Fruit fly (Drosophila melanogaster) whole organism, embryonic: Measurements from ENCODE around the gene Cow.

Experiments
- CG10321 ChIP-seq: fragments of 200-800 bp; sonication (Bioruptor generic); IDR thresholded peaks from 2 replicates; pipeline ENCODE4 v1.3.6; 2022; ENCODE audit warnings: missing biosample characterization, missing genetic modification characterization
- CG10431 ChIP-seq: fragments of 200-800 bp; sonication (Bioruptor generic); optimal IDR thresholded peaks from 3 replicates; lab custom pipeline; 2018; ENCODE audit warnings: missing biosample characterization, mild to moderate bottlenecking, missing genetic modification characterization
- CG10462 ChIP-seq: fragments of 200-800 bp; sonication (Bioruptor generic); optimal IDR thresholded peaks from 2 replicates; lab custom pipeline; 2016; ENCODE audit warnings: missing biosample characterization, missing genetic modification characterization
- CG11093 ChIP-seq: fragments of 200-800 bp; sonication (Bioruptor generic); IDR thresholded peaks from 3 replicates; pipeline ENCODE4 v1.3.6; 2022; ENCODE audit warnings: missing biosample characterization, missing genetic modification characterization
- CG12071 ChIP-seq: fragments of 200-800 bp; sonication (Bioruptor generic); optimal IDR thresholded peaks from 3 replicates; lab custom pipeline; 2018; ENCODE audit warnings: missing biosample characterization, mild to moderate bottlenecking, missing genetic modification characterization
- CG12236 ChIP-seq: fragments of 200-800 bp; sonication (Bioruptor generic); optimal IDR thresholded peaks from 2 replicates; lab custom pipeline; 2016; ENCODE audit warnings: missing biosample characterization, missing genetic modification characterization
- CG13287 ChIP-seq: fragments of 200-800 bp; sonication (Bioruptor generic); IDR thresholded peaks from 2 replicates; pipeline ENCODE4 v1.3.6; 2022; ENCODE audit warnings: missing biosample characterization, missing genetic modification characterization; ENCODE audit not compliant: partially characterized antibody
- CG14860 ChIP-seq: fragments of 200-800 bp; sonication (Bioruptor generic); IDR thresholded peaks from 3 replicates; pipeline ENCODE4 v1.3.6; 2022; ENCODE audit warnings: missing biosample characterization, missing genetic modification characterization; ENCODE audit not compliant: partially characterized antibody
- CG15514 ChIP-seq: fragments of 200-800 bp; sonication (Bioruptor generic); optimal IDR thresholded peaks from 3 replicates; lab custom pipeline; 2017; ENCODE audit warnings: missing biosample characterization, missing genetic modification characterization, mild to moderate bottlenecking, moderate library complexity, missing genetic modification reagents
- CG1647 ChIP-seq: fragments of 200-800 bp; sonication (Bioruptor generic); optimal IDR thresholded peaks from 3 replicates; lab custom pipeline; 2016; ENCODE audit warnings: missing biosample characterization, missing genetic modification characterization
- CG17829 ChIP-seq: fragments of 200-800 bp; optimal IDR thresholded peaks from 2 replicates; lab custom pipeline; 2019; ENCODE audit warnings: missing biosample characterization, mild to moderate bottlenecking, missing genetic modification characterization, moderate library complexity
- CG1832 ChIP-seq: fragments of 200-800 bp; sonication (Bioruptor generic); optimal IDR thresholded peaks from 2 replicates; lab custom pipeline; 2017; ENCODE audit warnings: missing biosample characterization, mild to moderate bottlenecking, missing genetic modification characterization, inconsistent platforms
- CG2712 ChIP-seq: fragments of 200-800 bp; optimal IDR thresholded peaks from 3 replicates; lab custom pipeline; 2019; ENCODE audit warnings: missing biosample characterization, mild to moderate bottlenecking, missing genetic modification characterization, moderate library complexity
- CG31365 ChIP-seq: fragments of 200-800 bp; sonication (Bioruptor generic); optimal IDR thresholded peaks from 2 replicates; lab custom pipeline; 2018; ENCODE audit warnings: missing biosample characterization, mild to moderate bottlenecking, missing genetic modification characterization
- CG3847 ChIP-seq: fragments of 200-800 bp; sonication (Bioruptor generic); IDR thresholded peaks from 2 replicates; pipeline ENCODE4 v1.3.6; 2022; ENCODE audit warnings: missing biosample characterization, missing genetic modification characterization
- CG5180 ChIP-seq: fragments of 200-800 bp; sonication (Bioruptor generic); optimal IDR thresholded peaks from 3 replicates; lab custom pipeline; 2017; ENCODE audit warnings: missing biosample characterization, missing genetic modification characterization, mild to moderate bottlenecking, moderate library complexity, missing genetic modification reagents
- CG6175 ChIP-seq: fragments of 200-800 bp; sonication (Bioruptor generic); IDR thresholded peaks from 3 replicates; pipeline ENCODE4 v1.3.6; 2022; ENCODE audit warnings: missing biosample characterization, missing genetic modification characterization
- CG6791 ChIP-seq: fragments of 200-800 bp; sonication (Bioruptor generic); IDR thresholded peaks from 3 replicates; pipeline ENCODE4 v1.3.6; 2022; ENCODE audit warnings: missing biosample characterization, missing genetic modification characterization; ENCODE audit not compliant: partially characterized antibody
- CG7987 ChIP-seq: fragments of 200-800 bp; sonication (Bioruptor generic); optimal IDR thresholded peaks from 2 replicates; lab custom pipeline; 2018; ENCODE audit warnings: missing biosample characterization, mild to moderate bottlenecking, missing genetic modification characterization, moderate library complexity
- CG8290 ChIP-seq, 3 experiments: fragments of 200-800 bp; sonication (Bioruptor generic); optimal IDR thresholded peaks; 2 replicates each; lab custom pipeline; 2016 to 2019; ENCODE audit warnings: missing biosample characterization in 3 of 3, missing genetic modification characterization in 3 of 3, mild to moderate bottlenecking in 2 of 3, moderate library complexity in 1 of 3
- CoRest ChIP-seq: fragments of 200-800 bp; sonication (Bioruptor generic); optimal IDR thresholded peaks from 3 replicates; lab custom pipeline; 2018; ENCODE audit warnings: missing biosample characterization, mild to moderate bottlenecking, missing genetic modification characterization, moderate library complexity
- D ChIP-seq, 2 experiments: fragments of 200-800 bp in 1 of 2; fragments of >200 bp in 1 of 2; sonication (Bioruptor generic) in 1 of 2; optimal IDR thresholded peaks; 2 replicates in 1 of 2; 3 replicates in 1 of 2; lab custom pipeline; 2017; ENCODE audit warnings: mild to moderate bottlenecking in 1 of 2, missing biosample characterization in 1 of 2, missing genetic modification characterization in 1 of 2, missing genetic modification reagents in 1 of 2
- Dbx ChIP-seq: fragments of 200-800 bp; sonication (Bioruptor generic); IDR thresholded peaks from 3 replicates; pipeline ENCODE4 v1.3.6; 2022; ENCODE audit warnings: missing biosample characterization, missing genetic modification characterization
- Dfd ChIP-seq, 2 experiments: fragments of >200 bp; optimal IDR thresholded peaks; 2 replicates each; lab custom pipeline; 2017; ENCODE audit warnings: missing biosample characterization in 2 of 2, missing genetic modification characterization in 2 of 2
- Fer1 ChIP-seq: fragments of 200-800 bp; sonication (Bioruptor generic); optimal IDR thresholded peaks from 2 replicates; lab custom pipeline; 2017; ENCODE audit warnings: missing biosample characterization, mild to moderate bottlenecking, missing genetic modification characterization
- HLH4C ChIP-seq: fragments of 200-800 bp; sonication (Bioruptor generic); IDR thresholded peaks from 3 replicates; pipeline ENCODE4 v1.3.6; 2022; ENCODE audit warnings: missing biosample characterization, missing genetic modification characterization; ENCODE audit not compliant: partially characterized antibody
- Nf-YB ChIP-seq: fragments of 200-800 bp; sonication (Bioruptor generic); optimal IDR thresholded peaks from 3 replicates; lab custom pipeline; 2019; ENCODE audit warnings: missing biosample characterization, mild to moderate bottlenecking, missing genetic modification characterization, moderate library complexity
- Nf-YC ChIP-seq: fragments of 200-800 bp; optimal IDR thresholded peaks from 3 replicates; lab custom pipeline; 2019; ENCODE audit warnings: missing biosample characterization, mild to moderate bottlenecking, missing genetic modification characterization, moderate library complexity
- Xbp1 ChIP-seq: fragments of 200-800 bp; sonication (Bioruptor generic); optimal IDR thresholded peaks from 3 replicates; lab custom pipeline; 2016; ENCODE audit warnings: missing biosample characterization, mild to moderate bottlenecking, missing genetic modification characterization
- abd-A ChIP-seq: fragments of 200-800 bp; sonication (Bioruptor generic); optimal IDR thresholded peaks from 3 replicates; lab custom pipeline; 2019; ENCODE audit warnings: missing biosample characterization, mild to moderate bottlenecking, missing genetic modification characterization, moderate library complexity
- bbx ChIP-seq: fragments of 200-800 bp; sonication (Bioruptor generic); IDR thresholded peaks from 2 replicates; pipeline ENCODE4 v1.3.6; 2022; ENCODE audit warnings: missing biosample characterization, missing genetic modification characterization; ENCODE audit not compliant: partially characterized antibody
- br ChIP-seq: fragments of >200 bp; optimal IDR thresholded peaks from 2 replicates; lab custom pipeline; 2017
- bsh ChIP-seq, 2 experiments: fragments of 200-800 bp; sonication (Bioruptor generic); optimal IDR thresholded peaks; 2 replicates each; lab custom pipeline; 2017 to 2018; ENCODE audit warnings: mild to moderate bottlenecking in 2 of 2, missing biosample characterization in 2 of 2, missing genetic modification characterization in 2 of 2, moderate library complexity in 1 of 2
- cad ChIP-seq: fragments of >200 bp; optimal IDR thresholded peaks from 2 replicates; lab custom pipeline; 2017; ENCODE audit warnings: missing biosample characterization, missing genetic modification characterization
- cato ChIP-seq: fragments of 200-800 bp; sonication (Bioruptor generic); optimal IDR thresholded peaks from 2 replicates; lab custom pipeline; 2016; ENCODE audit warnings: missing biosample characterization, missing genetic modification characterization, borderline replicate concordance
- cg ChIP-seq: fragments of 200-800 bp; sonication (Bioruptor generic); optimal IDR thresholded peaks from 3 replicates; lab custom pipeline; 2019; ENCODE audit warnings: missing biosample characterization, mild to moderate bottlenecking, missing genetic modification characterization, moderate library complexity
- chinmo ChIP-seq: fragments of 200-800 bp; sonication (Bioruptor generic); IDR thresholded peaks from 4 replicates; pipeline ENCODE4 v1.3.6; 2022; ENCODE audit warnings: missing biosample characterization, missing genetic modification characterization; ENCODE audit not compliant: partially characterized antibody
- danr ChIP-seq: fragments of 200-800 bp; sonication (Bioruptor generic); IDR thresholded peaks from 2 replicates; pipeline ENCODE4 v1.3.6; 2022; ENCODE audit warnings: missing biosample characterization, missing genetic modification characterization
- ems ChIP-seq: fragments of 200-800 bp; sonication (Bioruptor generic); optimal IDR thresholded peaks from 3 replicates; lab custom pipeline; 2016; ENCODE audit warnings: missing biosample characterization, missing genetic modification characterization
- gcm ChIP-seq: fragments of 200-800 bp; sonication (Bioruptor generic); optimal IDR thresholded peaks from 2 replicates; lab custom pipeline; 2019; ENCODE audit warnings: missing biosample characterization, mild to moderate bottlenecking, missing genetic modification characterization, moderate library complexity
- gsb ChIP-seq: fragments of 200-800 bp; sonication (Bioruptor generic); IDR thresholded peaks from 2 replicates; pipeline ENCODE4 v1.3.6; 2022; ENCODE audit warnings: missing biosample characterization, missing genetic modification characterization
- gsb-n ChIP-seq: fragments of 200-800 bp; sonication (Bioruptor generic); optimal IDR thresholded peaks from 3 replicates; lab custom pipeline; 2018; ENCODE audit warnings: missing biosample characterization, mild to moderate bottlenecking, missing genetic modification characterization
- h ChIP-seq: fragments of >200 bp; optimal IDR thresholded peaks from 2 replicates; lab custom pipeline; 2017
- oc ChIP-seq: fragments of 200-800 bp; sonication (Bioruptor generic); optimal IDR thresholded peaks from 2 replicates; lab custom pipeline; 2018; ENCODE audit warnings: missing biosample characterization, mild to moderate bottlenecking, missing genetic modification characterization, moderate library complexity
- pho ChIP-seq: fragments of 200-800 bp; sonication (Bioruptor generic); optimal IDR thresholded peaks from 2 replicates; lab custom pipeline; 2016; ENCODE audit warnings: missing biosample characterization, missing genetic modification characterization
- sens ChIP-seq: fragments of 200-800 bp; sonication (Bioruptor generic); peaks from one replicate; lab custom pipeline; 2016; ENCODE audit warnings: missing biosample characterization, missing genetic modification characterization
- sima ChIP-seq: fragments of 200-800 bp; sonication (Bioruptor generic); optimal IDR thresholded peaks from 2 replicates; lab custom pipeline; 2016; ENCODE audit warnings: missing biosample characterization, missing genetic modification characterization
- vnd ChIP-seq: fragments of 200-800 bp; sonication (Bioruptor generic); IDR thresholded peaks from 3 replicates; pipeline ENCODE4 v1.3.6; 2022; ENCODE audit warnings: missing biosample characterization, missing genetic modification characterization; ENCODE audit not compliant: partially characterized antibody

The Cow gene

dm6 chr3R:23141678-23142338 lies 29.3 kb upstream of the Cow start, which contains the start of gene hh (continued):
- TF ChIP-seq cato (no peak), sens (peak; percentile 42), bsh (GFP tag; optimal IDR thresholded peaks at IDR 0.05; lab: Kevin White, UChicago) (no peak), gsb-n (tag; lab: Kevin White, UChicago) (peak; percentile 26), br (no peak), CG3847 (GFP tag; lab: Robert Waterston, UW) (no peak), cg (peak; percentile 100), ems (GFP tag; lab: Kevin White, UChicago) (no peak), danr (no peak), CG1832 (GFP tag; lab: Kevin White, UChicago) (peak; percentile 64), CG13287 (peak; percentile 11; the same call in 1 of the 2 replicates), sima (GFP tag; lab: Kevin White, UChicago) (no peak), vnd (GFP tag; lab: Robert Waterston, UW) (peak; percentile 50; the same call in 2 of the 3 replicates), CG12071 (GFP tag; lab: Kevin White, UChicago) (no peak), chinmo (GFP tag; lab: Robert Waterston, UW) (0 out of 4 replicates have a peak, but pooled peaks have one; percentile 18), h (no peak), Xbp1 (GFP tag; lab: Kevin White, UChicago) (no peak), CG10321 (GFP tag; lab: Robert Waterston, UW) (peak; percentile 95), D (optimal IDR thresholded peaks at IDR 0.05; lab: Kevin White, UChicago) (peak; percentile 98), D (GFP tag; optimal IDR thresholded peaks at IDR 0.05; lab: Kevin White, UChicago) (no peak), CG6791 (GFP tag; lab: Robert Waterston, UW) (no peak), CG15514 (peak; percentile 9), bbx (0 out of 2 replicates have a peak, but pooled peaks have one; percentile 24), CG6175 (GFP tag; lab: Robert Waterston, UW) (peak; percentile 33; the same call in 1 of the 3 replicates), abd-A (tag; lab: Kevin White, UChicago) (peak; percentile 44), CG5180 (GFP tag; lab: Kevin White, UChicago) (peak; percentile 54), CG2712 (tag; lab: Kevin White, UChicago) (peak; percentile 17), CG7987 (GFP tag; lab: Kevin White, UChicago) (peak; percentile 8), CG1647 (no peak), cad (no peak), gsb (GFP tag; lab: Robert Waterston, UW) (no peak), Dfd (GFP tag; optimal IDR thresholded peaks at IDR 0.05; lab: Kevin White, UChicago) (peak in 1 of 2 experiments; percentile 66), oc (peak; percentile 24), CG12236 (peak; percentile 81), CoRest (tag; lab: Kevin White, UChicago) (peak; percentile 60), CG10431 (GFP tag; lab: Kevin White, UChicago) (no peak), Nf-YC (peak; percentile 95), pho (GFP tag; lab: Kevin White, UChicago) (no peak), gcm (GFP tag; lab: Kevin White, UChicago) (peak; percentile 43), Nf-YB (peak; percentile 95), CG31365 (no peak), CG8290 (GFP tag; optimal IDR thresholded peaks at IDR 0.05; lab: Kevin White, UChicago) (no peak), CG8290 (tag; optimal IDR thresholded peaks at IDR 0.05; lab: Kevin White, UChicago) (peak in 1 of 2 experiments; percentile 31), CG14860 (GFP tag; lab: Robert Waterston, UW) (no peak), CG11093 (no peak), Fer1 (no peak), HLH4C (GFP tag; lab: Robert Waterston, UW) (no peak), CG17829 (tag; lab: Kevin White, UChicago) (peak; percentile 26), CG10462 (GFP tag; lab: Kevin White, UChicago) (no peak), Dbx (GFP tag; lab: Robert Waterston, UW) (no peak)
